Worm (Caenorhabditis elegans) whole organism, L4 larva: Measurements from ENCODE around the gene F39B3.3.

Source experiments
- F26F4.8 ChIP-seq: fragments of 200-800 bp; sonication (Bioruptor generic); conservative IDR thresholded peaks from 2 replicates; pipeline ENCODE4 v1.3.6; 2022; ENCODE audit warnings: missing genetic modification characterization, missing compliant biosample characterization
- F44E2.7 ChIP-seq: fragments of 200-800 bp; sonication (Bioruptor generic); IDR thresholded peaks from 2 replicates; pipeline ENCODE4 v2.1.2; 2022; ENCODE audit warnings: missing genetic modification characterization, missing compliant biosample characterization
- F49E8.2 ChIP-seq: sonication (generic microtip); optimal IDR thresholded peaks from 2 replicates; lab custom pipeline; 2016; ENCODE audit warnings: missing compliant biosample characterization, mild to moderate bottlenecking, missing genetic modification characterization, borderline replicate concordance
- T20F7.1 ChIP-seq: fragments of 200-800 bp; sonication (Bioruptor generic); optimal IDR thresholded peaks from 2 replicates; lab custom pipeline; 2018; ENCODE audit warnings: mild to moderate bottlenecking, missing genetic modification characterization, missing compliant biosample characterization
- Y48G9A.11 ChIP-seq: fragments of 200-800 bp; sonication (Bioruptor generic); IDR thresholded peaks from 2 replicates; pipeline ENCODE4 v1.3.6; 2022; ENCODE audit warnings: missing genetic modification reagents, missing genetic modification characterization, missing compliant biosample characterization
- Y5F2A.4 ChIP-seq: fragments of 200-800 bp; sonication (Bioruptor generic); optimal IDR thresholded peaks from 2 replicates; lab custom pipeline; 2018; ENCODE audit warnings: mild to moderate bottlenecking, missing genetic modification characterization, missing compliant biosample characterization
- Y75B8A.6 ChIP-seq: fragments of 200-800 bp; sonication (Bioruptor generic); IDR thresholded peaks from 2 replicates; pipeline ENCODE4 v1.3.6; 2022; ENCODE audit warnings: missing genetic modification reagents, missing genetic modification characterization, missing compliant biosample characterization
- ZK337.2 ChIP-seq: fragments of 200-800 bp; sonication (Bioruptor generic); IDR thresholded peaks from 2 replicates; pipeline ENCODE4 v1.3.6; 2022; ENCODE audit warnings: missing genetic modification reagents, missing genetic modification characterization, missing compliant biosample characterization
- aly-2 ChIP-seq: sonication (generic microtip); optimal IDR thresholded peaks from 2 replicates; lab custom pipeline; 2018; ENCODE audit warnings: missing biosample characterization, missing genetic modification characterization
- arid-1 ChIP-seq: fragments of 200-800 bp; sonication (Bioruptor generic); conservative IDR thresholded peaks from 2 replicates; pipeline ENCODE4 v1.3.6; 2022; ENCODE audit warnings: missing genetic modification reagents, missing genetic modification characterization, missing compliant biosample characterization
- ceh-20 ChIP-seq: fragments of 200-800 bp; sonication (Bioruptor generic); IDR thresholded peaks from 2 replicates; pipeline ENCODE4 v1.3.6; 2022; ENCODE audit warnings: missing genetic modification reagents, missing genetic modification characterization, missing compliant biosample characterization
- ceh-28 ChIP-seq: fragments of 150-350 bp; optimal IDR thresholded peaks from 2 replicates; lab custom pipeline; 2014; ENCODE audit warnings: missing biosample characterization, missing genetic modification reagents, missing genetic modification characterization
- daf-12 ChIP-seq: fragments of 150-350 bp; optimal IDR thresholded peaks from 2 replicates; lab custom pipeline; 2014; ENCODE audit warnings: missing biosample characterization, missing genetic modification reagents, missing genetic modification characterization
- daf-8 ChIP-seq: fragments of 200-800 bp; sonication (Bioruptor generic); IDR thresholded peaks from 2 replicates; pipeline ENCODE4 v1.3.6; 2022; ENCODE audit warnings: missing genetic modification characterization, missing compliant biosample characterization
- dmd-8 ChIP-seq: fragments of 200-800 bp; sonication (Bioruptor generic); IDR thresholded peaks from 2 replicates; pipeline ENCODE4 v1.3.6; 2022; ENCODE audit warnings: missing genetic modification characterization, missing compliant biosample characterization
- dpl-1 ChIP-seq: fragments of 150-350 bp; optimal IDR thresholded peaks from 2 replicates; lab custom pipeline; 2014; ENCODE audit warnings: missing biosample characterization, missing genetic modification reagents, missing genetic modification characterization
- dve-1 ChIP-seq: sonication (generic microtip); optimal IDR thresholded peaks from 2 replicates; lab custom pipeline; 2017; ENCODE audit warnings: antibody characterized with exemption, mild to moderate bottlenecking, missing genetic modification characterization, missing compliant biosample characterization; ENCODE audit not compliant: insufficient read depth
- egl-43 ChIP-seq: fragments of 200-800 bp; sonication (Bioruptor generic); IDR thresholded peaks from 2 replicates; pipeline ENCODE4 v1.3.6; 2022; ENCODE audit warnings: missing genetic modification reagents, missing genetic modification characterization, missing compliant biosample characterization
- fkh-10 ChIP-seq: fragments of 150-350 bp; optimal IDR thresholded peaks from 2 replicates; lab custom pipeline; 2014; ENCODE audit warnings: missing biosample characterization, missing genetic modification reagents, missing genetic modification characterization
- hlh-11 ChIP-seq: fragments of 200-800 bp; sonication (Bioruptor generic); optimal IDR thresholded peaks from 2 replicates; lab custom pipeline; 2018; ENCODE audit warnings: mild to moderate bottlenecking, missing genetic modification characterization, missing compliant biosample characterization
- jun-1 ChIP-seq: fragments of 150-350 bp; optimal IDR thresholded peaks from 2 replicates; lab custom pipeline; 2014; ENCODE audit warnings: missing biosample characterization, missing genetic modification reagents, missing genetic modification characterization
- lin-13 ChIP-seq: fragments of 150-350 bp; optimal IDR thresholded peaks from 2 replicates; lab custom pipeline; 2014; ENCODE audit warnings: missing biosample characterization, missing genetic modification reagents, missing genetic modification characterization
- lin-29 ChIP-seq: fragments of 200-800 bp; sonication (Bioruptor generic); IDR thresholded peaks from 2 replicates; pipeline ENCODE4 v1.3.6; 2022; ENCODE audit warnings: missing genetic modification reagents, missing genetic modification characterization, missing compliant biosample characterization
- lir-3 ChIP-seq: sonication (generic microtip); optimal IDR thresholded peaks from 2 replicates; lab custom pipeline; 2016; ENCODE audit warnings: mild to moderate bottlenecking, missing genetic modification characterization, missing compliant biosample characterization
- lsy-2 ChIP-seq, 2 experiments: fragments of 150-350 bp in 1 of 2; sonication (generic microtip) in 1 of 2; optimal IDR thresholded peaks; 2 replicates each; lab custom pipeline; 2014 to 2017; ENCODE audit warnings: missing biosample characterization in 2 of 2, missing genetic modification characterization in 2 of 2
- mdl-1 ChIP-seq, 2 experiments: fragments of 150-350 bp in 1 of 2; sonication (generic microtip) in 1 of 2; optimal IDR thresholded peaks; 2 replicates each; lab custom pipeline; 2014 to 2017; ENCODE audit warnings: missing biosample characterization in 2 of 2, missing genetic modification characterization in 2 of 2
- mep-1 ChIP-seq: fragments of 150-350 bp; sonication (generic microtip); optimal IDR thresholded peaks from 3 replicates; lab custom pipeline; 2014; ENCODE audit warnings: missing biosample characterization, missing genetic modification characterization
- mxl-3 ChIP-seq: fragments of 200-800 bp; sonication (Bioruptor generic); optimal IDR thresholded peaks from 2 replicates; lab custom pipeline; 2018; ENCODE audit warnings: mild to moderate bottlenecking, missing genetic modification characterization, missing compliant biosample characterization
- nhr-25 ChIP-seq: sonication (generic microtip); optimal IDR thresholded peaks from 2 replicates; lab custom pipeline; 2017; ENCODE audit warnings: missing genetic modification characterization, mild to moderate bottlenecking, missing compliant biosample characterization, antibody characterized with exemption, moderate library complexity, borderline replicate concordance; ENCODE audit not compliant: insufficient read depth
- nhr-28 ChIP-seq: fragments of 150-350 bp; optimal IDR thresholded peaks from 2 replicates; lab custom pipeline; 2014; ENCODE audit warnings: missing biosample characterization, missing genetic modification characterization
- nhr-42 ChIP-seq: fragments of 200-800 bp; sonication (Bioruptor generic); IDR thresholded peaks from 2 replicates; pipeline ENCODE4 v1.3.6; 2022; ENCODE audit warnings: missing genetic modification characterization, missing compliant biosample characterization
- nhr-48 ChIP-seq: sonication (generic microtip); optimal IDR thresholded peaks from 2 replicates; lab custom pipeline; 2016; ENCODE audit warnings: mild to moderate bottlenecking, missing genetic modification characterization, missing compliant biosample characterization
- nhr-76 ChIP-seq: fragments of 150-350 bp; optimal IDR thresholded peaks from 2 replicates; lab custom pipeline; 2014; ENCODE audit warnings: missing biosample characterization, missing genetic modification characterization
- php-3 ChIP-seq: fragments of 200-800 bp; sonication (Bioruptor generic); IDR thresholded peaks from 2 replicates; pipeline ENCODE4 v1.3.6; 2022; ENCODE audit warnings: missing genetic modification reagents, missing genetic modification characterization, missing compliant biosample characterization
- pqm-1 ChIP-seq: sonication (generic microtip); optimal IDR thresholded peaks from 2 replicates; lab custom pipeline; 2017; ENCODE audit warnings: missing biosample characterization, missing genetic modification characterization
- saeg-2 ChIP-seq: fragments of 200-800 bp; sonication (Bioruptor generic); IDR thresholded peaks from 2 replicates; pipeline ENCODE4 v1.3.6; 2022; ENCODE audit warnings: missing genetic modification reagents, missing genetic modification characterization, missing compliant biosample characterization
- set-16 ChIP-seq: fragments of 200-800 bp; sonication (Bioruptor generic); IDR thresholded peaks from 2 replicates; pipeline ENCODE4 v1.3.6; 2022; ENCODE audit warnings: missing genetic modification reagents, missing genetic modification characterization, missing compliant biosample characterization
- snpc-1.2 ChIP-seq: fragments of 200-800 bp; sonication (Bioruptor generic); IDR thresholded peaks from 2 replicates; pipeline ENCODE4 v1.3.6; 2022; ENCODE audit warnings: missing genetic modification reagents, missing genetic modification characterization, missing compliant biosample characterization
- snpc-4 ChIP-seq: fragments of 150-350 bp; optimal IDR thresholded peaks from 2 replicates; lab custom pipeline; 2014; ENCODE audit warnings: missing biosample characterization, missing genetic modification characterization
- spr-1 ChIP-seq: sonication (generic microtip); optimal IDR thresholded peaks from 2 replicates; lab custom pipeline; 2016; ENCODE audit warnings: mild to moderate bottlenecking, missing genetic modification characterization, missing compliant biosample characterization
- spr-3 ChIP-seq: fragments of 200-800 bp; sonication (Bioruptor generic); optimal IDR thresholded peaks from 2 replicates; lab custom pipeline; 2018; ENCODE audit warnings: mild to moderate bottlenecking, missing genetic modification characterization, missing compliant biosample characterization
- tag-97 ChIP-seq: fragments of 200-800 bp; sonication (Bioruptor generic); IDR thresholded peaks from 2 replicates; pipeline ENCODE4 v1.3.6; 2022; ENCODE audit warnings: missing genetic modification characterization, missing compliant biosample characterization
- unc-130 ChIP-seq: sonication (generic microtip); optimal IDR thresholded peaks from 2 replicates; lab custom pipeline; 2016; ENCODE audit warnings: missing genetic modification reagents, missing genetic modification characterization, missing compliant biosample characterization
- unc-39 ChIP-seq: sonication (generic microtip); optimal IDR thresholded peaks from 2 replicates; lab custom pipeline; 2017; ENCODE audit warnings: missing biosample characterization, missing genetic modification characterization
- unc-62 ChIP-seq, 3 experiments: fragments of 150-350 bp in 1 of 3; sonication (generic microtip); optimal IDR thresholded peaks in 2 of 3; peaks in 1 of 3; 1 replicate in 1 of 3; 2 replicates in 2 of 3; lab custom pipeline; 2014 to 2017; ENCODE audit warnings: missing biosample characterization in 3 of 3, missing genetic modification characterization in 3 of 3, missing genetic modification reagents in 3 of 3, missing genotype in 1 of 3
- vab-7 ChIP-seq: fragments of 200-800 bp; sonication (Bioruptor generic); IDR thresholded peaks from 2 replicates; pipeline ENCODE4 v1.3.6; 2022; ENCODE audit warnings: missing genetic modification reagents, missing genetic modification characterization, missing compliant biosample characterization
- zip-11 ChIP-seq: fragments of 200-800 bp; sonication (Bioruptor generic); IDR thresholded peaks from 2 replicates; pipeline ENCODE4 v1.3.6; 2022; ENCODE audit warnings: missing genetic modification characterization, missing compliant biosample characterization
- zip-2 ChIP-seq: fragments of 150-350 bp; optimal IDR thresholded peaks from 2 replicates; lab custom pipeline; 2014; ENCODE audit warnings: missing biosample characterization, missing genetic modification characterization
- ztf-11 ChIP-seq: fragments of 150-350 bp; optimal IDR thresholded peaks from 2 replicates; lab custom pipeline; 2014; ENCODE audit warnings: missing biosample characterization, missing genetic modification characterization

F39B3.3 gene

DNA sequence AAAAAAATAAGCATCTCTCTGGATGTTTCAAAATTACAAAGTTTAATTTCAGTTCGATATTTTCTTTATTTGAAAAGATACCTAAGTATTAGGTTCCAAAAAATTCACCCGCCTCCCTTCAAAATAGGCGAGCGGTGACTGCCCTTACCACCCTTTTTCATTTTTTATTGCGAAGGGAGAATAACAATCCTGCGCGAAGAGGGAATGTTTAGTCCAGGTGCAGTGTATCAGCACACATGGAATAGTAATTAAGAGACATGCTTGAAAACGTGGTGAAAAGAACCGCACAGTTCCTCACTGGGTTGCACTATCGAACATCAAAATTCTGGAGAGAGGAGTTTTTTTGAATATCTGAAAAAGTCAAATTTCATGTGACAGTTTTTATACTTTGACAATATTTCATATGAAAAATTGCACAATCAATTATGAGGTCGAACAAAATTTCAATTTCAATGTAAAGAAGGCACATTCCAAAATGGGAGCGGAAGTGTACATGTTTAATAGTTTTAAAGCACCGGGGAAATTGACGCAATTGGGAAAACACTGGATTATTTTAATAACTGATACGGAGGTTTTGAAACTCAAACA lies 34.5 kb downstream of the F39B3.3 start (continued):
- peak; percentile 56 for TF ChIP-seq Y5F2A.4 (GFP tag; lab: Kevin White, UChicago)
- peak; percentile 91 for TF ChIP-seq vab-7
- peak; percentile 52 for TF ChIP-seq fkh-10 (GFP tag; lab: Kevin White, UChicago)
- no peak for TF ChIP-seq unc-62 (GFP tag; optimal IDR thresholded peaks at IDR 0.05 in 1 of 2; lab: Kevin White, UChicago)
- TF ChIP-seq unc-62 (tag; optimal IDR thresholded peaks at IDR 0.05; lab: Kevin White, UChicago), result no peak
- peak; percentile 98 for TF ChIP-seq nhr-42 (GFP tag; lab: Robert Waterston, UW)
- TF ChIP-seq F26F4.8 (GFP tag; lab: Robert Waterston, UW), result no peak
- TF ChIP-seq daf-8 (GFP tag; lab: Robert Waterston, UW), result no peak
- no peak for TF ChIP-seq Y75B8A.6 (GFP tag; lab: Robert Waterston, UW)
- TF ChIP-seq php-3 (GFP tag; lab: Robert Waterston, UW), result peak; percentile 93
- TF ChIP-seq pqm-1, result no peak
- TF ChIP-seq dmd-8 (GFP tag; lab: Robert Waterston, UW), result no peak
- TF ChIP-seq dpl-1 (GFP tag; lab: Kevin White, UChicago), result peak; percentile 9
- TF ChIP-seq zip-11 (GFP tag; lab: Robert Waterston, UW), result no peak
- TF ChIP-seq nhr-25 (tag; lab: Kevin White, UChicago), result no peak
- no peak for TF ChIP-seq unc-130 (GFP tag; lab: Kevin White, UChicago)
- no peak for TF ChIP-seq unc-39 (tag; lab: Kevin White, UChicago)
- TF ChIP-seq set-16 (GFP tag; lab: Robert Waterston, UW), result no peak
- peak; percentile 93 for TF ChIP-seq ceh-20 (GFP tag; lab: Robert Waterston, UW)
- peak; percentile 22 for TF ChIP-seq nhr-28 (tag; lab: Kevin White, UChicago)
- TF ChIP-seq spr-1, result peak; percentile 92

ce11 chrX:17539968-17540367 lies 38.9 kb downstream of the F39B3.3 start:
- no peak for TF ChIP-seq snpc-1.2 (GFP tag; lab: Robert Waterston, UW)
- peak; percentile 40 for TF ChIP-seq hlh-11 (tag; lab: Kevin White, UChicago)
- no peak for TF ChIP-seq saeg-2 (GFP tag; lab: Robert Waterston, UW)
- no peak for TF ChIP-seq Y48G9A.11 (GFP tag; lab: Robert Waterston, UW)
- no peak for TF ChIP-seq lir-3 (tag; lab: Kevin White, UChicago)
- no peak for TF ChIP-seq F49E8.2 (tag; lab: Kevin White, UChicago)
- no peak for TF ChIP-seq tag-97
- TF ChIP-seq T20F7.1 (GFP tag; lab: Kevin White, UChicago), result no peak
- TF ChIP-seq aly-2 (tag; lab: Kevin White, UChicago), result no peak
- no peak for TF ChIP-seq ztf-11 (tag; lab: Kevin White, UChicago)
- no peak for TF ChIP-seq nhr-25 (tag; lab: Kevin White, UChicago)
- TF ChIP-seq mdl-1 (tag; optimal IDR thresholded peaks at IDR 0.05; lab: Kevin White, UChicago), result peak in 1 of 2 experiments; percentile 69
- TF ChIP-seq fkh-10 (GFP tag; lab: Kevin White, UChicago), result no peak
- no peak for TF ChIP-seq nhr-76 (tag; lab: Kevin White, UChicago)
- TF ChIP-seq lin-13 (GFP tag; lab: Kevin White, UChicago), result no peak
- no peak for TF ChIP-seq snpc-4 (tag; lab: Kevin White, UChicago)
- TF ChIP-seq dve-1 (tag; lab: Kevin White, UChicago), result no peak
- no peak for TF ChIP-seq php-3 (GFP tag; lab: Robert Waterston, UW)
- TF ChIP-seq lsy-2 (tag; optimal IDR thresholded peaks at IDR 0.05; lab: Kevin White, UChicago), result no peak
- TF ChIP-seq nhr-48 (tag; lab: Kevin White, UChicago), result peak; percentile 35
- no peak for TF ChIP-seq egl-43 (GFP tag; lab: Robert Waterston, UW)
- TF ChIP-seq nhr-28 (tag; lab: Kevin White, UChicago), result peak; percentile 73
- TF ChIP-seq arid-1 (GFP tag; lab: Robert Waterston, UW), result no peak
- no peak for TF ChIP-seq ceh-28 (tag; lab: Kevin White, UChicago)
- no peak for TF ChIP-seq nhr-42 (GFP tag; lab: Robert Waterston, UW)
- peak; percentile 1 for TF ChIP-seq mep-1 (tag; lab: Kevin White, UChicago)
- peak; percentile 82 for TF ChIP-seq mxl-3 (GFP tag; lab: Kevin White, UChicago)
- no peak for TF ChIP-seq ZK337.2
- no peak for TF ChIP-seq F44E2.7
- no peak for TF ChIP-seq zip-2 (tag; lab: Kevin White, UChicago)
- TF ChIP-seq jun-1, result no peak
- TF ChIP-seq unc-130 (GFP tag; lab: Kevin White, UChicago), result no peak
- TF ChIP-seq spr-3, result no peak
- no peak for TF ChIP-seq lin-29
- no peak for TF ChIP-seq daf-12 (tag; lab: Kevin White, UChicago)
